Worm (Caenorhabditis elegans) whole organism, L1 larva: ENCODE results near the gene cat-1.

Experiments used
- ces-1 ChIP-seq: fragments of 150-350 bp; optimal IDR thresholded peaks from 2 replicates; lab custom pipeline; 2014; ENCODE audit warnings: missing biosample characterization, missing genetic modification reagents, missing genetic modification characterization
- egl-27 ChIP-seq, 2 experiments: fragments of 150-350 bp in 1 of 2; sonication (generic microtip); optimal IDR thresholded peaks; 3 replicates each; lab custom pipeline; 2017 to 2018; ENCODE audit warnings: missing biosample characterization in 2 of 2, missing genetic modification characterization in 2 of 2, missing genetic modification reagents in 2 of 2
- fkh-10 ChIP-seq: sonication (generic microtip); optimal IDR thresholded peaks from 2 replicates; lab custom pipeline; 2017; ENCODE audit warnings: missing biosample characterization, missing genetic modification reagents, missing genetic modification characterization
- fos-1 ChIP-seq: fragments of 150-350 bp; optimal IDR thresholded peaks from 2 replicates; lab custom pipeline; 2014; ENCODE audit warnings: missing biosample characterization, missing genetic modification characterization
- lin-13 ChIP-seq: fragments of 150-350 bp; optimal IDR thresholded peaks from 2 replicates; lab custom pipeline; 2014; ENCODE audit warnings: missing biosample characterization, missing genetic modification reagents, missing genetic modification characterization
- lin-15B ChIP-seq: fragments of 150-350 bp; sonication (generic microtip); optimal IDR thresholded peaks from 3 replicates; lab custom pipeline; 2014; ENCODE audit warnings: missing biosample characterization, missing genetic modification characterization
- lsy-2 ChIP-seq, 2 experiments: fragments of 150-350 bp; optimal IDR thresholded peaks; 2 replicates each; lab custom pipeline; 2014; ENCODE audit warnings: missing biosample characterization in 2 of 2, missing genetic modification characterization in 2 of 2
- mep-1 ChIP-seq: fragments of 150-350 bp; optimal IDR thresholded peaks from 2 replicates; lab custom pipeline; 2014; ENCODE audit warnings: missing biosample characterization, missing genetic modification characterization
- pag-3 ChIP-seq: sonication (generic microtip); optimal IDR thresholded peaks from 2 replicates; lab custom pipeline; 2017; ENCODE audit warnings: missing genetic modification characterization, mild to moderate bottlenecking, missing compliant biosample characterization, antibody characterized with exemption, borderline replicate concordance; ENCODE audit not compliant: insufficient read depth
- unc-62 ChIP-seq: fragments of 150-350 bp; optimal IDR thresholded peaks from 2 replicates; lab custom pipeline; 2014; ENCODE audit warnings: missing biosample characterization, missing genetic modification reagents, missing genetic modification characterization
- zag-1 ChIP-seq: fragments of 150-350 bp; optimal IDR thresholded peaks from 2 replicates; lab custom pipeline; 2014; ENCODE audit warnings: missing biosample characterization, missing genetic modification characterization

DNA sequence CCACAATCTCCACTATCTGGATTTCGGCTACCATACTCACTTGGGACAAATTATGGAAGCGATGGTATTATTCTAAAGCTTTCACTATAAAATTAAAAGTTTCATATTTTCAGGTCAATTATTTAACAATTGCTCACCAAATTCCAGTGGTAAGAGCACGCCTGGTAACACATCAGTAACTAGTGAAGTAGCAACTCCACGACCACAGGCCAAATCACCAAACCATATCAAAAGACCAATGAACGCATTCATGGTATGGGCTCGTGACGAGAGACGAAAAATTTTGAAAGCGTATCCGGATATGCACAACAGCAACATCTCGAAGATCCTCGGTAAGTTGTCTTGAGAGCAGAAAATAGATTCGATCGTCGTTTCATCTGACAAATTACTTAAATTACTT is 37.9 kb downstream of the cat-1 start:
- TF ChIP-seq lin-15B (tag; lab: Kevin White, UChicago), result no peak
- TF ChIP-seq ces-1, result no peak
- TF ChIP-seq unc-62 (GFP tag; lab: Kevin White, UChicago), result no peak
- TF ChIP-seq egl-27 (tag; optimal IDR thresholded peaks at IDR 0.05; lab: Kevin White, UChicago), result no peak
- no peak for TF ChIP-seq zag-1
- TF ChIP-seq fos-1 (tag; lab: Kevin White, UChicago), result no peak
- TF ChIP-seq mep-1, result no peak
- TF ChIP-seq lin-13 (GFP tag; lab: Kevin White, UChicago), result no peak
- no peak for TF ChIP-seq pag-3 (tag; lab: Kevin White, UChicago)
- TF ChIP-seq fkh-10 (GFP tag; lab: Kevin White, UChicago), result no peak
- TF ChIP-seq lsy-2 (tag; optimal IDR thresholded peaks at IDR 0.05; lab: Kevin White, UChicago), result no peak
